Worm (Caenorhabditis elegans) whole organism, L1 larva: ENCODE measurements around the gene F26C11.1.

Experiments used
- aly-2 ChIP-seq: fragments of 150-350 bp; optimal IDR thresholded peaks from 2 replicates; lab custom pipeline; 2014; ENCODE audit warnings: missing biosample characterization, missing genetic modification characterization
- egl-13 ChIP-seq: sonication (generic microtip); optimal IDR thresholded peaks from 2 replicates; lab custom pipeline; 2016; ENCODE audit warnings: missing genotype, missing genetic modification reagents, missing genetic modification characterization, missing compliant biosample characterization
- mep-1 ChIP-seq: fragments of 150-350 bp; optimal IDR thresholded peaks from 2 replicates; lab custom pipeline; 2014; ENCODE audit warnings: missing biosample characterization, missing genetic modification characterization

DNA sequence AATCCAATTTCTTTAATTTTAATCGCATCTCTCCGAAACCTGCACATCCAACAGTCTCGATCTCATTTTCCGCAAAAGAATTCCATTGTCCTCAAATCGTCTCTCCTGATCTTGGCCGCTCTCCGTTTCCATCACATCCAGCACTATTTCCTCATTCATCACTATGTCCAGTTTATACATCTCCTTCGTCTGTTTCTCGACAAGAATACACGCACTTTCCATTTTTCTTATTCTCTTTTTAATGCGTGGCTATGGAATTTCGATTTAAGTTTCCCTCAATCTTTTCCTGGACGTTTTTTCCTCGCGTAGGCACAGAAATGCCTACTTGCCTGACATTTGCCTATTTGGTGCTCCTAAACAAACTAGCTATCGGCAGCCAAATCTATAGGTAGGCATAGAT is 14.7 kb upstream of the F26C11.1 start:
- TF ChIP-seq egl-13 (tag; lab: Kevin White, UChicago) (no peak), aly-2 (no peak), mep-1 (no peak)
